Fruit fly (Drosophila melanogaster) whole organism, embryonic: ENCODE measurements around the gene Hrd3.

Experiments used
- Atf-2 ChIP-seq: fragments of 200-800 bp; sonication (Bioruptor generic); optimal IDR thresholded peaks from 2 replicates; lab custom pipeline; 2016; ENCODE audit warnings: missing biosample characterization, missing genetic modification characterization
- BtbVII ChIP-seq: fragments of 200-800 bp; sonication (Bioruptor generic); optimal IDR thresholded peaks from 3 replicates; lab custom pipeline; 2017; ENCODE audit warnings: missing biosample characterization, mild to moderate bottlenecking, missing genetic modification characterization
- CG10147 ChIP-seq: fragments of 200-800 bp; sonication (Bioruptor generic); optimal IDR thresholded peaks from 2 replicates; lab custom pipeline; 2019; ENCODE audit warnings: missing biosample characterization, mild to moderate bottlenecking, missing genetic modification characterization, moderate library complexity
- CG1024 ChIP-seq: fragments of 200-800 bp; sonication (Bioruptor generic); IDR thresholded peaks from 2 replicates; pipeline ENCODE4 v1.3.6; 2022; ENCODE audit warnings: missing biosample characterization, missing genetic modification characterization
- CG11398 ChIP-seq: fragments of 200-800 bp; sonication (Bioruptor generic); optimal IDR thresholded peaks from 2 replicates; lab custom pipeline; 2016; ENCODE audit warnings: missing biosample characterization, missing genetic modification characterization
- CG12219 ChIP-seq: fragments of 200-800 bp; sonication (Bioruptor generic); optimal IDR thresholded peaks from 3 replicates; lab custom pipeline; 2018; ENCODE audit warnings: missing biosample characterization, mild to moderate bottlenecking, missing genetic modification characterization
- CG13894 ChIP-seq: fragments of 200-800 bp; sonication (Bioruptor generic); optimal IDR thresholded peaks from 3 replicates; lab custom pipeline; 2018; ENCODE audit warnings: missing biosample characterization, mild to moderate bottlenecking, missing genetic modification characterization, moderate library complexity
- CG14014 ChIP-seq: fragments of 200-800 bp; sonication (Bioruptor generic); IDR thresholded peaks from 2 replicates; pipeline ENCODE4 v1.3.6; 2022; ENCODE audit warnings: missing biosample characterization, missing genetic modification characterization
- CG15011 ChIP-seq: fragments of 200-800 bp; sonication (Bioruptor generic); optimal IDR thresholded peaks from 3 replicates; lab custom pipeline; 2018; ENCODE audit warnings: missing biosample characterization, mild to moderate bottlenecking, missing genetic modification characterization
- CG15269 ChIP-seq: fragments of 200-800 bp; sonication (Bioruptor generic); optimal IDR thresholded peaks from 2 replicates; lab custom pipeline; 2018; ENCODE audit warnings: missing biosample characterization, mild to moderate bottlenecking, missing genetic modification characterization, moderate library complexity
- CG15479 ChIP-seq: fragments of 200-800 bp; sonication (Bioruptor generic); optimal IDR thresholded peaks from 3 replicates; lab custom pipeline; 2019; ENCODE audit warnings: missing biosample characterization, mild to moderate bottlenecking, missing genetic modification characterization, moderate library complexity
- CG15601 ChIP-seq: fragments of 200-800 bp; sonication (Bioruptor generic); optimal IDR thresholded peaks from 3 replicates; lab custom pipeline; 2019; ENCODE audit warnings: missing biosample characterization, mild to moderate bottlenecking, missing genetic modification characterization, moderate library complexity
- CG2875 ChIP-seq: fragments of 200-800 bp; sonication (Bioruptor generic); optimal IDR thresholded peaks from 2 replicates; lab custom pipeline; 2017; ENCODE audit warnings: missing biosample characterization, mild to moderate bottlenecking, missing genetic modification characterization, missing genetic modification reagents
- CG3407 ChIP-seq: fragments of 200-800 bp; sonication (Bioruptor generic); optimal IDR thresholded peaks from 2 replicates; lab custom pipeline; 2018; ENCODE audit warnings: missing biosample characterization, mild to moderate bottlenecking, missing genetic modification characterization
- CG3726 ChIP-seq: fragments of 200-800 bp; sonication (Bioruptor generic); IDR thresholded peaks from 3 replicates; pipeline ENCODE4, ENCODE4 v1.3.6; 2022; ENCODE audit warnings: missing biosample characterization, missing genetic modification characterization
- CG42726 ChIP-seq: fragments of 200-800 bp; sonication (Bioruptor generic); IDR thresholded peaks from 2 replicates; pipeline ENCODE4 v1.3.6; 2022; ENCODE audit warnings: missing biosample characterization, missing genetic modification characterization; ENCODE audit not compliant: partially characterized antibody
- CG4707 ChIP-seq: fragments of 200-800 bp; sonication (Bioruptor generic); optimal IDR thresholded peaks from 2 replicates; lab custom pipeline; 2018; ENCODE audit warnings: missing biosample characterization, mild to moderate bottlenecking, missing genetic modification characterization, moderate library complexity
- CG6175 ChIP-seq: fragments of 200-800 bp; sonication (Bioruptor generic); IDR thresholded peaks from 3 replicates; pipeline ENCODE4 v1.3.6; 2022; ENCODE audit warnings: missing biosample characterization, missing genetic modification characterization
- CG6689 ChIP-seq: fragments of 200-800 bp; sonication (Bioruptor generic); IDR thresholded peaks from 2 replicates; pipeline ENCODE4 v1.3.6; 2022; ENCODE audit warnings: missing biosample characterization, missing genetic modification characterization
- CG6791 ChIP-seq: fragments of 200-800 bp; sonication (Bioruptor generic); IDR thresholded peaks from 3 replicates; pipeline ENCODE4 v1.3.6; 2022; ENCODE audit warnings: missing biosample characterization, missing genetic modification characterization; ENCODE audit not compliant: partially characterized antibody
- CG7963 ChIP-seq: fragments of 200-800 bp; sonication (Bioruptor generic); IDR thresholded peaks from 3 replicates; pipeline ENCODE4 v1.3.6; 2022; ENCODE audit warnings: missing biosample characterization, missing genetic modification characterization; ENCODE audit not compliant: partially characterized antibody
- Dbx ChIP-seq: fragments of 200-800 bp; sonication (Bioruptor generic); IDR thresholded peaks from 3 replicates; pipeline ENCODE4 v1.3.6; 2022; ENCODE audit warnings: missing biosample characterization, missing genetic modification characterization
- E2f2 ChIP-seq: fragments of 200-800 bp; sonication (Bioruptor generic); IDR thresholded peaks from 2 replicates; pipeline ENCODE4 v1.3.6; 2022; ENCODE audit warnings: missing biosample characterization, missing genetic modification characterization
- HLHmδ ChIP-seq: fragments of 200-800 bp; sonication (Bioruptor generic); optimal IDR thresholded peaks from 2 replicates; lab custom pipeline; 2018; ENCODE audit warnings: missing biosample characterization, mild to moderate bottlenecking, missing genetic modification characterization, moderate library complexity
- Kr ChIP-seq: fragments of 200-800 bp; sonication (Bioruptor generic); optimal IDR thresholded peaks from 2 replicates; lab custom pipeline; 2017; ENCODE audit warnings: missing biosample characterization, mild to moderate bottlenecking, missing genetic modification characterization
- Lhr ChIP-seq: fragments of 200-800 bp; sonication (Bioruptor generic); optimal IDR thresholded peaks from 3 replicates; lab custom pipeline; 2017; ENCODE audit warnings: mild to moderate bottlenecking, missing biosample characterization, missing genetic modification reagents, missing genetic modification characterization
- Mrtf ChIP-seq: fragments of 200-800 bp; sonication (Bioruptor generic); IDR thresholded peaks from 3 replicates; pipeline ENCODE4 v1.3.6; 2022; ENCODE audit warnings: missing biosample characterization, missing genetic modification characterization
- NK7.1 ChIP-seq: fragments of 200-800 bp; sonication (Bioruptor generic); optimal IDR thresholded peaks from 3 replicates; lab custom pipeline; 2016; ENCODE audit warnings: missing biosample characterization, missing genetic modification characterization
- Opbp ChIP-seq: fragments of 200-800 bp; sonication (Bioruptor generic); IDR thresholded peaks from 3 replicates; pipeline ENCODE4 v1.3.6; 2022; ENCODE audit warnings: missing biosample characterization, missing genetic modification characterization; ENCODE audit not compliant: partially characterized antibody
- Pdp1 ChIP-seq, 2 experiments: fragments of 200-800 bp; sonication (Bioruptor generic); optimal IDR thresholded peaks; 3 replicates each; lab custom pipeline; 2016; ENCODE audit warnings: missing biosample characterization in 2 of 2, missing genetic modification characterization in 2 of 2, mild to moderate bottlenecking in 1 of 2, moderate library complexity in 1 of 2
- ase ChIP-seq: fragments of 200-800 bp; sonication (Bioruptor generic); IDR thresholded peaks from 3 replicates; pipeline ENCODE4 v1.3.6; 2022; ENCODE audit warnings: missing biosample characterization, missing genetic modification characterization
- ci ChIP-seq: fragments of 200-800 bp; sonication (Bioruptor generic); IDR thresholded peaks from 3 replicates; pipeline ENCODE4 v1.3.6; 2022; ENCODE audit warnings: missing biosample characterization, missing genetic modification characterization
- crp ChIP-seq, 2 experiments: fragments of 200-800 bp; sonication (Bioruptor generic); optimal IDR thresholded peaks; 2 replicates in 1 of 2; 3 replicates in 1 of 2; lab custom pipeline; 2017; ENCODE audit warnings: missing biosample characterization in 2 of 2, missing genetic modification characterization in 2 of 2, mild to moderate bottlenecking in 1 of 2, moderate library complexity in 1 of 2
- cwo ChIP-seq: fragments of 200-800 bp; sonication (Bioruptor generic); optimal IDR thresholded peaks from 3 replicates; lab custom pipeline; 2017; ENCODE audit warnings: missing biosample characterization, missing genetic modification characterization, mild to moderate bottlenecking, moderate library complexity, missing genetic modification reagents
- dati ChIP-seq: fragments of 200-800 bp; sonication (Bioruptor generic); IDR thresholded peaks from 2 replicates; pipeline ENCODE4 v1.3.6; 2022; ENCODE audit warnings: missing biosample characterization, missing genetic modification characterization
- dm ChIP-seq: fragments of 200-800 bp; sonication (Bioruptor generic); optimal IDR thresholded peaks from 3 replicates; lab custom pipeline; 2016; ENCODE audit warnings: missing biosample characterization, missing genetic modification characterization
- dpn ChIP-seq, 2 experiments: fragments of 200-800 bp; sonication (Bioruptor generic); optimal IDR thresholded peaks; 3 replicates each; lab custom pipeline; 2016; ENCODE audit warnings: missing biosample characterization in 2 of 2, missing genetic modification characterization in 2 of 2
- exex ChIP-seq: fragments of 200-800 bp; sonication (Bioruptor generic); optimal IDR thresholded peaks from 4 replicates; lab custom pipeline; 2018; ENCODE audit warnings: missing biosample characterization, mild to moderate bottlenecking, missing genetic modification characterization, moderate library complexity
- nmo ChIP-seq: fragments of 200-800 bp; sonication (Bioruptor generic); optimal IDR thresholded peaks from 2 replicates; lab custom pipeline; 2018; ENCODE audit warnings: missing biosample characterization, mild to moderate bottlenecking, missing genetic modification characterization, moderate library complexity
- odd ChIP-seq: fragments of 200-800 bp; sonication (Bioruptor generic); optimal IDR thresholded peaks from 2 replicates; lab custom pipeline; 2017; ENCODE audit warnings: missing biosample characterization, mild to moderate bottlenecking, missing genetic modification characterization
- peb ChIP-seq: fragments of 200-800 bp; sonication (Bioruptor generic); IDR thresholded peaks from 2 replicates; pipeline ENCODE4 v1.3.6; 2022; ENCODE audit warnings: missing biosample characterization, missing genetic modification characterization
- pros ChIP-seq: fragments of 200-800 bp; sonication (Bioruptor generic); optimal IDR thresholded peaks from 3 replicates; lab custom pipeline; 2019; ENCODE audit warnings: missing biosample characterization, mild to moderate bottlenecking, missing genetic modification characterization, moderate library complexity
- sisA ChIP-seq: fragments of 200-800 bp; sonication (Bioruptor generic); IDR thresholded peaks from 2 replicates; pipeline ENCODE4 v1.3.6; 2022; ENCODE audit warnings: missing biosample characterization, missing genetic modification characterization
- slou ChIP-seq: fragments of 200-800 bp; sonication (Bioruptor generic); optimal IDR thresholded peaks from 3 replicates; lab custom pipeline; 2016; ENCODE audit warnings: missing biosample characterization, missing genetic modification characterization
- tgo ChIP-seq: fragments of 200-800 bp; sonication (Bioruptor generic); IDR thresholded peaks from 3 replicates; pipeline ENCODE4 v1.3.6; 2022; ENCODE audit warnings: missing biosample characterization, missing genetic modification characterization
- trem ChIP-seq: fragments of 200-800 bp; optimal IDR thresholded peaks from 3 replicates; lab custom pipeline; 2019; ENCODE audit warnings: missing biosample characterization, mild to moderate bottlenecking, missing genetic modification characterization, moderate library complexity
- vnd ChIP-seq: fragments of 200-800 bp; sonication (Bioruptor generic); IDR thresholded peaks from 3 replicates; pipeline ENCODE4 v1.3.6; 2022; ENCODE audit warnings: missing biosample characterization, missing genetic modification characterization; ENCODE audit not compliant: partially characterized antibody

The Hrd3 gene

DNA sequence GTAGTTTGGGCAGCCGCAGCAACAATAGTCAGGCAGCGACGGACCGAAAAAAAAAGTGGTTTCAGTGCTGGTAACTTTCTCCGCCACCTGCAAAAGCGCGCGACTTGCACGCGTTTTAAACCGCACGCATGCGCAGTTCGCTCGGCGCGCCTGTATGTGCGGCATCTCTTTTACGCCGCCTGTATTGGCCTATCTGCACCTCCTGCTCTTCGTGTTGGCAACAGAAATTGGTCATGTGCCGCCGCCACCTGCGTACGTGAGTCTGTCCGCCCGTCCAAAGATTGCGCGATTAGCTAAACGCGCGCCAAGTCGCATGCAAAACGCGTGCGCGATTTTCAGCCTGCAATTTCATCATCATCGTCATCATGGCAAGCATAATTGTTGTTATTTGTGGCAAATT, 22.7 kb downstream of the Hrd3 start (continued):
- TF ChIP-seq peb (GFP tag; lab: Robert Waterston, UW) (no peak), Dbx (GFP tag; lab: Robert Waterston, UW) (no peak), CG15479 (GFP tag; lab: Kevin White, UChicago) (peak; percentile 46), CG10147 (GFP tag; lab: Kevin White, UChicago) (no peak), CG12219 (GFP tag; lab: Kevin White, UChicago) (no peak), Kr (no peak), CG15269 (tag; lab: Kevin White, UChicago) (no peak), CG15011 (GFP tag; lab: Kevin White, UChicago) (no peak), ase (GFP tag; lab: Robert Waterston, UW) (no peak), CG11398 (GFP tag; lab: Kevin White, UChicago) (no peak), NK7.1 (no peak), dpn (GFP tag; optimal IDR thresholded peaks at IDR 0.05; lab: Kevin White, UChicago) (no peak), tgo (GFP tag; lab: Robert Waterston, UW) (no peak), trem (tag; lab: Kevin White, UChicago) (no peak), sisA (GFP tag; lab: Robert Waterston, UW) (no peak), CG1024 (GFP tag; lab: Robert Waterston, UW) (no peak), cwo (peak; percentile 4), Pdp1 (GFP tag; optimal IDR thresholded peaks at IDR 0.05; lab: Kevin White, UChicago) (no peak), HLHmδ (no peak), CG7963 (no peak), ci (0 out of 3 replicates have a peak, but pooled peaks have one; percentile 10), exex (tag; lab: Kevin White, UChicago) (no peak), CG6689 (GFP tag; lab: Robert Waterston, UW) (no peak), vnd (GFP tag; lab: Robert Waterston, UW) (no peak), Opbp (GFP tag; lab: Robert Waterston, UW) (peak; percentile 36; the same call in 1 of the 3 replicates), pros (GFP tag; lab: Kevin White, UChicago) (no peak), CG15601 (no peak), E2f2 (no peak), odd (no peak), crp (GFP tag; optimal IDR thresholded peaks at IDR 0.05; lab: Kevin White, UChicago) (no peak), CG3726 (GFP tag; lab: Robert Waterston, UW) (no peak), CG6791 (GFP tag; lab: Robert Waterston, UW) (0 out of 3 replicates have a peak, but pooled peaks have one; percentile 21), Atf-2 (GFP tag; lab: Kevin White, UChicago) (no peak), CG14014 (no peak), CG2875 (no peak), Lhr (GFP tag; lab: Kevin White, UChicago) (no peak), dm (GFP tag; lab: Kevin White, UChicago) (no peak), CG4707 (GFP tag; lab: Kevin White, UChicago) (no peak), nmo (no peak), CG3407 (no peak), CG6175 (GFP tag; lab: Robert Waterston, UW) (0 out of 3 replicates have a peak, but pooled peaks have one; percentile 27), Mrtf (GFP tag; lab: Robert Waterston, UW) (no peak), slou (GFP tag; lab: Kevin White, UChicago) (no peak), dati (GFP tag; lab: Robert Waterston, UW) (no peak), CG13894 (tag; lab: Kevin White, UChicago) (no peak), BtbVII (GFP tag; lab: Kevin White, UChicago) (no peak), CG42726 (GFP tag; lab: Robert Waterston, UW) (peak; percentile 33; the same call in 1 of the 2 replicates)
